Fruit fly (Drosophila melanogaster) whole organism, embryonic: ENCODE measurements around the gene CG15483.

Source experiments
- Ada2b ChIP-seq: fragments of 200-800 bp; sonication (Bioruptor generic); IDR thresholded peaks from 2 replicates; pipeline ENCODE4 v1.3.6; 2022; ENCODE audit warnings: missing biosample characterization, missing genetic modification characterization
- B-H1 ChIP-seq: fragments of 200-800 bp; sonication (Bioruptor generic); IDR thresholded peaks from 3 replicates; pipeline ENCODE4 v1.3.6; 2022; ENCODE audit warnings: missing biosample characterization, missing genetic modification characterization
- CG10321 ChIP-seq: fragments of 200-800 bp; sonication (Bioruptor generic); IDR thresholded peaks from 2 replicates; pipeline ENCODE4 v1.3.6; 2022; ENCODE audit warnings: missing biosample characterization, missing genetic modification characterization
- CG11560 ChIP-seq: fragments of 200-800 bp; sonication (Bioruptor generic); IDR thresholded peaks from 3 replicates; pipeline ENCODE4 v1.3.6; 2022; ENCODE audit warnings: missing biosample characterization, missing genetic modification characterization
- CG12391 ChIP-seq: fragments of 200-800 bp; sonication (Bioruptor generic); optimal IDR thresholded peaks from 3 replicates; lab custom pipeline; 2018; ENCODE audit warnings: missing biosample characterization, mild to moderate bottlenecking, missing genetic modification characterization, moderate library complexity
- CG13123 ChIP-seq: fragments of 200-800 bp; sonication (Bioruptor generic); optimal IDR thresholded peaks from 2 replicates; lab custom pipeline; 2016; ENCODE audit warnings: missing biosample characterization, missing genetic modification characterization
- CG13894 ChIP-seq: fragments of 200-800 bp; sonication (Bioruptor generic); optimal IDR thresholded peaks from 3 replicates; lab custom pipeline; 2018; ENCODE audit warnings: missing biosample characterization, mild to moderate bottlenecking, missing genetic modification characterization, moderate library complexity
- CG14014 ChIP-seq: fragments of 200-800 bp; sonication (Bioruptor generic); IDR thresholded peaks from 2 replicates; pipeline ENCODE4 v1.3.6; 2022; ENCODE audit warnings: missing biosample characterization, missing genetic modification characterization
- CG14710 ChIP-seq: fragments of 200-800 bp; sonication (Bioruptor generic); optimal IDR thresholded peaks from 3 replicates; lab custom pipeline; 2019; ENCODE audit warnings: missing biosample characterization, mild to moderate bottlenecking, missing genetic modification characterization, moderate library complexity
- CG14860 ChIP-seq: fragments of 200-800 bp; sonication (Bioruptor generic); IDR thresholded peaks from 3 replicates; pipeline ENCODE4 v1.3.6; 2022; ENCODE audit warnings: missing biosample characterization, missing genetic modification characterization; ENCODE audit not compliant: partially characterized antibody
- CG14965 ChIP-seq: fragments of 200-800 bp; sonication (Bioruptor generic); optimal IDR thresholded peaks from 2 replicates; lab custom pipeline; 2016; ENCODE audit warnings: missing biosample characterization, missing genetic modification characterization, borderline replicate concordance
- CG15601 ChIP-seq: fragments of 200-800 bp; sonication (Bioruptor generic); optimal IDR thresholded peaks from 3 replicates; lab custom pipeline; 2019; ENCODE audit warnings: missing biosample characterization, mild to moderate bottlenecking, missing genetic modification characterization, moderate library complexity
- CG2678 ChIP-seq: fragments of 200-800 bp; sonication (Bioruptor generic); optimal IDR thresholded peaks from 3 replicates; lab custom pipeline; 2019; ENCODE audit warnings: missing biosample characterization, mild to moderate bottlenecking, missing genetic modification characterization, moderate library complexity
- CG31441 ChIP-seq: fragments of 200-800 bp; sonication (Bioruptor generic); IDR thresholded peaks from 2 replicates; pipeline ENCODE4 v1.3.6; 2022; ENCODE audit warnings: missing biosample characterization, missing genetic modification characterization
- CG3407 ChIP-seq: fragments of 200-800 bp; sonication (Bioruptor generic); optimal IDR thresholded peaks from 2 replicates; lab custom pipeline; 2018; ENCODE audit warnings: missing biosample characterization, mild to moderate bottlenecking, missing genetic modification characterization
- CG4328 ChIP-seq: fragments of 200-800 bp; sonication (Bioruptor generic); optimal IDR thresholded peaks from 3 replicates; lab custom pipeline; 2017; ENCODE audit warnings: missing biosample characterization, missing genetic modification reagents, missing genetic modification characterization
- CG4424 ChIP-seq: fragments of 200-800 bp; sonication (Bioruptor generic); optimal IDR thresholded peaks from 3 replicates; lab custom pipeline; 2016; ENCODE audit warnings: missing biosample characterization, missing genetic modification characterization
- CG4820 ChIP-seq: fragments of 200-800 bp; sonication (Bioruptor generic); optimal IDR thresholded peaks from 3 replicates; lab custom pipeline; 2016; ENCODE audit warnings: missing biosample characterization, missing genetic modification characterization
- CG7963 ChIP-seq: fragments of 200-800 bp; sonication (Bioruptor generic); IDR thresholded peaks from 3 replicates; pipeline ENCODE4 v1.3.6; 2022; ENCODE audit warnings: missing biosample characterization, missing genetic modification characterization; ENCODE audit not compliant: partially characterized antibody
- Dbx ChIP-seq: fragments of 200-800 bp; sonication (Bioruptor generic); IDR thresholded peaks from 3 replicates; pipeline ENCODE4 v1.3.6; 2022; ENCODE audit warnings: missing biosample characterization, missing genetic modification characterization
- Doc2 ChIP-seq: fragments of 200-800 bp; sonication (Bioruptor generic); IDR thresholded peaks from 2 replicates; pipeline ENCODE4 v1.3.6; 2022; ENCODE audit warnings: missing biosample characterization, missing genetic modification characterization
- Dref ChIP-seq: fragments of 200-800 bp; sonication (Bioruptor generic); IDR thresholded peaks from 2 replicates; pipeline ENCODE4 v1.3.6; 2022; ENCODE audit warnings: missing biosample characterization, missing genetic modification characterization
- Eip74EF ChIP-seq, 2 experiments: fragments of 200-800 bp in 1 of 2; fragments of >200 bp in 1 of 2; sonication (Bioruptor generic) in 1 of 2; optimal IDR thresholded peaks; 2 replicates each; lab custom pipeline; 2017 to 2019; ENCODE audit warnings: missing biosample characterization in 2 of 2, missing genetic modification characterization in 2 of 2, mild to moderate bottlenecking in 1 of 2, moderate library complexity in 1 of 2
- Ets97D ChIP-seq: fragments of 200-800 bp; sonication (Bioruptor generic); optimal IDR thresholded peaks from 3 replicates; lab custom pipeline; 2016; ENCODE audit warnings: missing biosample characterization, missing genetic modification characterization
- Fer2 ChIP-seq: fragments of 200-800 bp; sonication (Bioruptor generic); optimal IDR thresholded peaks from 2 replicates; lab custom pipeline; 2018; ENCODE audit warnings: missing biosample characterization, mild to moderate bottlenecking, missing genetic modification characterization, moderate library complexity
- Hey ChIP-seq: fragments of 200-800 bp; sonication (Bioruptor generic); optimal IDR thresholded peaks from 3 replicates; lab custom pipeline; 2018; ENCODE audit warnings: missing biosample characterization, mild to moderate bottlenecking, missing genetic modification characterization
- MESR4 ChIP-seq: fragments of 200-800 bp; sonication (Bioruptor generic); optimal IDR thresholded peaks from 2 replicates; lab custom pipeline; 2018; ENCODE audit warnings: missing biosample characterization, mild to moderate bottlenecking, missing genetic modification characterization, moderate library complexity
- Mrtf ChIP-seq: fragments of 200-800 bp; sonication (Bioruptor generic); IDR thresholded peaks from 3 replicates; pipeline ENCODE4 v1.3.6; 2022; ENCODE audit warnings: missing biosample characterization, missing genetic modification characterization
- NC2α ChIP-seq: fragments of 200-800 bp; sonication (Bioruptor generic); optimal IDR thresholded peaks from 2 replicates; lab custom pipeline; 2016; ENCODE audit warnings: missing biosample characterization, missing genetic modification characterization
- Nf-YB ChIP-seq: fragments of 200-800 bp; sonication (Bioruptor generic); optimal IDR thresholded peaks from 3 replicates; lab custom pipeline; 2019; ENCODE audit warnings: missing biosample characterization, mild to moderate bottlenecking, missing genetic modification characterization, moderate library complexity
- Rfx ChIP-seq: fragments of 200-800 bp; sonication (Bioruptor generic); IDR thresholded peaks from 2 replicates; pipeline ENCODE4 v1.3.6; 2022; ENCODE audit warnings: missing biosample characterization, missing genetic modification characterization
- al ChIP-seq: fragments of 200-800 bp; sonication (Bioruptor generic); IDR thresholded peaks from 2 replicates; pipeline ENCODE4 v1.3.6; 2022; ENCODE audit warnings: missing biosample characterization, missing genetic modification characterization
- br ChIP-seq: fragments of >200 bp; optimal IDR thresholded peaks from 2 replicates; lab custom pipeline; 2017
- disco-r ChIP-seq: fragments of 200-800 bp; sonication (Bioruptor generic); optimal IDR thresholded peaks from 2 replicates; lab custom pipeline; 2016; ENCODE audit warnings: missing biosample characterization, missing genetic modification characterization
- eyg ChIP-seq: fragments of 200-800 bp; sonication (Bioruptor generic); optimal IDR thresholded peaks from 3 replicates; lab custom pipeline; 2016; ENCODE audit warnings: missing biosample characterization, missing genetic modification characterization
- gfzf ChIP-seq: fragments of 200-800 bp; sonication (Bioruptor generic); optimal IDR thresholded peaks from 2 replicates; lab custom pipeline; 2016; ENCODE audit warnings: missing biosample characterization, mild to moderate bottlenecking, missing genetic modification characterization, moderate library complexity
- grau ChIP-seq: fragments of 200-800 bp; optimal IDR thresholded peaks from 3 replicates; lab custom pipeline; 2019; ENCODE audit warnings: missing biosample characterization, mild to moderate bottlenecking, missing genetic modification characterization, moderate library complexity
- gro ChIP-seq: fragments of 200-800 bp; sonication (Bioruptor generic); optimal IDR thresholded peaks from 2 replicates; lab custom pipeline; 2016; ENCODE audit warnings: missing biosample characterization, missing genetic modification characterization
- ken ChIP-seq: fragments of 200-800 bp; sonication (Bioruptor generic); IDR thresholded peaks from 3 replicates; pipeline ENCODE4 v1.3.6; 2022; ENCODE audit warnings: missing biosample characterization, missing genetic modification characterization
- pho ChIP-seq: fragments of 200-800 bp; sonication (Bioruptor generic); optimal IDR thresholded peaks from 2 replicates; lab custom pipeline; 2016; ENCODE audit warnings: missing biosample characterization, missing genetic modification characterization
- pzg ChIP-seq: fragments of 200-800 bp; sonication (Bioruptor generic); optimal IDR thresholded peaks from 3 replicates; lab custom pipeline; 2018; ENCODE audit warnings: missing biosample characterization, mild to moderate bottlenecking, missing genetic modification characterization, moderate library complexity
- ranshi ChIP-seq: fragments of 200-800 bp; sonication (Bioruptor generic); IDR thresholded peaks from 2 replicates; pipeline ENCODE4 v1.3.6; 2022; ENCODE audit warnings: missing biosample characterization, missing genetic modification characterization
- sc ChIP-seq, 3 experiments: fragments of >200 bp in 2 of 3; fragments of 200-800 bp in 1 of 3; sonication (Bioruptor generic) in 1 of 3; optimal IDR thresholded peaks; 2 replicates in 2 of 3; 3 replicates in 1 of 3; lab custom pipeline; 2017; ENCODE audit warnings: mild to moderate bottlenecking in 1 of 3, missing biosample characterization in 1 of 3, missing genetic modification characterization in 1 of 3, missing genetic modification reagents in 1 of 3
- sens ChIP-seq: fragments of 200-800 bp; sonication (Bioruptor generic); peaks from one replicate; lab custom pipeline; 2016; ENCODE audit warnings: missing biosample characterization, missing genetic modification characterization
- tin ChIP-seq: fragments of 200-800 bp; sonication (Bioruptor generic); optimal IDR thresholded peaks from 3 replicates; lab custom pipeline; 2016; ENCODE audit warnings: missing biosample characterization, missing genetic modification characterization
- tio ChIP-seq: fragments of 200-800 bp; sonication (Bioruptor generic); optimal IDR thresholded peaks from 2 replicates; lab custom pipeline; 2017; ENCODE audit warnings: missing biosample characterization, missing genetic modification characterization, inconsistent platforms
- wek ChIP-seq: fragments of 200-800 bp; sonication (Bioruptor generic); optimal IDR thresholded peaks from 3 replicates; lab custom pipeline; 2018; ENCODE audit warnings: missing biosample characterization, mild to moderate bottlenecking, missing genetic modification characterization, moderate library complexity
- zen ChIP-seq: fragments of 200-800 bp; sonication (Bioruptor generic); optimal IDR thresholded peaks from 3 replicates; lab custom pipeline; 2018; ENCODE audit warnings: missing biosample characterization, mild to moderate bottlenecking, missing genetic modification characterization, moderate library complexity
- zfh1 ChIP-seq: fragments of 200-800 bp; sonication (Bioruptor generic); IDR thresholded peaks from 3 replicates; pipeline ENCODE4 v1.3.6; 2022; ENCODE audit warnings: missing biosample characterization, missing genetic modification characterization

The CG15483 gene

dm6 chr2L:12720430-12721396, 40.9 kb downstream of the CG15483 start (continued):
- TF ChIP-seq Rfx: peak; percentile 60
- peak; percentile 82 for TF ChIP-seq Dbx
- peak; percentile 57 for TF ChIP-seq ranshi (GFP tag; lab: Robert Waterston, UW)
- no peak for TF ChIP-seq eyg (GFP tag; lab: Kevin White, UChicago)
- TF ChIP-seq tin (GFP tag; lab: Kevin White, UChicago): peak; percentile 16
- peak; percentile 78 for TF ChIP-seq CG2678 (tag; lab: Kevin White, UChicago)
- TF ChIP-seq CG11560: no peak
- TF ChIP-seq NC2α (GFP tag; lab: Kevin White, UChicago): no peak
- peak; percentile 30; the same call in 2 of the 3 replicates for TF ChIP-seq Mrtf (GFP tag; lab: Robert Waterston, UW)
- no peak for TF ChIP-seq Eip74EF (GFP tag; optimal IDR thresholded peaks at IDR 0.05; lab: Kevin White, UChicago)
- peak; percentile 52 for TF ChIP-seq sens
- no peak for TF ChIP-seq Ets97D (GFP tag; lab: Kevin White, UChicago)
- TF ChIP-seq CG14710 (tag; lab: Kevin White, UChicago): peak; percentile 40
- TF ChIP-seq CG12391 (tag; lab: Kevin White, UChicago): peak; percentile 47
- peak; percentile 34 for TF ChIP-seq CG4820 (GFP tag; lab: Kevin White, UChicago)
- TF ChIP-seq sc (optimal IDR thresholded peaks at IDR 0.05; lab: Kevin White, UChicago): no peak
- no peak for TF ChIP-seq sc (GFP tag; optimal IDR thresholded peaks at IDR 0.05; lab: Kevin White, UChicago)
- TF ChIP-seq Nf-YB (GFP tag; lab: Kevin White, UChicago): peak; percentile 20
- no peak for TF ChIP-seq Doc2
- TF ChIP-seq CG13123: no peak
- TF ChIP-seq Ada2b (GFP tag; lab: Robert Waterston, UW): peak; percentile 63
- TF ChIP-seq CG14014 (GFP tag; lab: Robert Waterston, UW): peak; percentile 59
- peak; percentile 96 for TF ChIP-seq grau
- no peak for TF ChIP-seq pzg (GFP tag; lab: Kevin White, UChicago)
- no peak for TF ChIP-seq tio (GFP tag; lab: Kevin White, UChicago)
- TF ChIP-seq zen (tag; lab: Kevin White, UChicago): no peak
- TF ChIP-seq CG7963: no peak
- TF ChIP-seq ken (GFP tag; lab: Robert Waterston, UW): no peak
- TF ChIP-seq Fer2 (tag; lab: Kevin White, UChicago): no peak
- TF ChIP-seq CG3407: no peak
- TF ChIP-seq CG13894 (tag; lab: Kevin White, UChicago): peak; percentile 35
- TF ChIP-seq CG4328 (GFP tag; lab: Kevin White, UChicago): peak; percentile 29
- TF ChIP-seq gro: no peak
- no peak for TF ChIP-seq disco-r (GFP tag; lab: Kevin White, UChicago)
- TF ChIP-seq Dref (GFP tag; lab: Robert Waterston, UW): no peak
- peak; percentile 51; the same call in 2 of the 3 replicates for TF ChIP-seq B-H1
- TF ChIP-seq gfzf (GFP tag; lab: Kevin White, UChicago): no peak
- peak; percentile 64 for TF ChIP-seq CG31441 (GFP tag; lab: Robert Waterston, UW)
- TF ChIP-seq wek (GFP tag; lab: Kevin White, UChicago): no peak
- no peak for TF ChIP-seq al (GFP tag; lab: Robert Waterston, UW)
- TF ChIP-seq CG14860: no peak
- TF ChIP-seq MESR4 (GFP tag; lab: Kevin White, UChicago): no peak
- TF ChIP-seq CG15601 (tag; lab: Kevin White, UChicago): peak; percentile 19
- TF ChIP-seq CG10321: no peak
- TF ChIP-seq CG14965: no peak
- peak; percentile 89 for TF ChIP-seq Hey (tag; lab: Kevin White, UChicago)
- peak; percentile 45; the same call in 1 of the 3 replicates for TF ChIP-seq zfh1
- TF ChIP-seq pho (GFP tag; lab: Kevin White, UChicago): peak; percentile 21
- peak; percentile 46 for TF ChIP-seq CG4424 (GFP tag; lab: Kevin White, UChicago)
- TF ChIP-seq br (lab: Kevin White, UChicago): no peak
